Worm (Caenorhabditis elegans) whole organism, early embryonic: ENCODE measurements around the gene egl-13.

Experiments used
- B0310.2 ChIP-seq: sonication (generic microtip); optimal IDR thresholded peaks from 2 replicates; lab custom pipeline; 2016; ENCODE audit warnings: mild to moderate bottlenecking, missing genetic modification characterization, missing compliant biosample characterization
- F13C5.2 ChIP-seq: sonication (generic microtip); optimal IDR thresholded peaks from 2 replicates; lab custom pipeline; 2017; ENCODE audit warnings: mild to moderate bottlenecking, missing genetic modification characterization, inconsistent platforms, missing compliant biosample characterization
- aly-1 ChIP-seq: sonication (generic microtip); optimal IDR thresholded peaks from 2 replicates; lab custom pipeline; 2016; ENCODE audit warnings: missing genetic modification characterization, missing compliant biosample characterization
- ama-1 ChIP-seq: fragments of 150-350 bp; optimal IDR thresholded peaks from 2 replicates; lab custom pipeline; 2014
- ceh-13 ChIP-seq: fragments of 200-800 bp; sonication (Bioruptor generic); optimal IDR thresholded peaks from 2 replicates; lab custom pipeline; 2018; ENCODE audit warnings: mild to moderate bottlenecking, missing genetic modification characterization, missing compliant biosample characterization
- ceh-36 ChIP-seq: sonication (generic microtip); optimal IDR thresholded peaks from 2 replicates; lab custom pipeline; 2016; ENCODE audit warnings: missing genetic modification characterization, inconsistent platforms, missing compliant biosample characterization
- ets-7 ChIP-seq: sonication (generic microtip); optimal IDR thresholded peaks from 2 replicates; lab custom pipeline; 2016; ENCODE audit warnings: missing genotype, missing genetic modification characterization, missing compliant biosample characterization
- flt-1 ChIP-seq: fragments of 200-800 bp; sonication (Bioruptor generic); IDR thresholded peaks from 2 replicates; pipeline ENCODE4 v1.3.6; 2022; ENCODE audit warnings: missing genetic modification characterization, missing compliant biosample characterization
- hmbx-1 ChIP-seq: sonication (generic microtip); optimal IDR thresholded peaks from 2 replicates; lab custom pipeline; 2016; ENCODE audit warnings: mild to moderate bottlenecking, missing genetic modification characterization, missing compliant biosample characterization
- hmg-4 ChIP-seq: fragments of 200-800 bp; sonication (Bioruptor generic); optimal IDR thresholded peaks from 2 replicates; lab custom pipeline; 2018; ENCODE audit warnings: mild to moderate bottlenecking, missing genetic modification characterization, missing compliant biosample characterization
- hnd-1 ChIP-seq: sonication (generic microtip); optimal IDR thresholded peaks from 2 replicates; lab custom pipeline; 2016; ENCODE audit warnings: missing genetic modification characterization, missing compliant biosample characterization
- pes-1 ChIP-seq: fragments of 200-800 bp; sonication (Bioruptor generic); IDR thresholded peaks from 2 replicates; pipeline ENCODE4 v1.3.6; 2022; ENCODE audit warnings: missing genetic modification reagents, missing genetic modification characterization, missing compliant biosample characterization
- scrt-1 ChIP-seq: fragments of 200-800 bp; sonication (Bioruptor generic); IDR thresholded peaks from 2 replicates; pipeline ENCODE4 v1.3.6; 2022; ENCODE audit warnings: missing genetic modification characterization, missing compliant biosample characterization
- sea-1 ChIP-seq: fragments of 200-800 bp; sonication (Bioruptor generic); conservative IDR thresholded peaks from 2 replicates; pipeline ENCODE4 v1.3.6; 2022; ENCODE audit warnings: missing genetic modification characterization, missing compliant biosample characterization
- tbx-11 ChIP-seq: fragments of 200-800 bp; sonication (Bioruptor generic); IDR thresholded peaks from 2 replicates; pipeline ENCODE4 v1.3.6; 2022; ENCODE audit warnings: missing genetic modification characterization, missing compliant biosample characterization
- tbx-37 ChIP-seq: fragments of 200-800 bp; sonication (Bioruptor generic); conservative IDR thresholded peaks from 2 replicates; pipeline ENCODE4 v1.3.6; 2022; ENCODE audit warnings: missing genetic modification reagents, missing genetic modification characterization, missing compliant biosample characterization
- tra-4 ChIP-seq: sonication (generic microtip); optimal IDR thresholded peaks from 2 replicates; lab custom pipeline; 2017; ENCODE audit warnings: missing genetic modification characterization, missing compliant biosample characterization

egl-13 gene

ce11 chrX:5713479-5713878 is 49.8 kb downstream of the egl-13 start:
- TF ChIP-seq ceh-36 (no peak), pes-1 (GFP tag; lab: Robert Waterston, UW) (no peak), scrt-1 (GFP tag; lab: Robert Waterston, UW) (no peak), ama-1 (lab: Kevin White, UChicago) (no peak), F13C5.2 (tag; lab: Kevin White, UChicago) (no peak), flt-1 (GFP tag; lab: Robert Waterston, UW) (no peak), hmbx-1 (no peak)

ce11 chrX:5714077-5714675 is 50.5 kb downstream of the egl-13 start, which contains the start of gene cyp-43A1:
cyp-43A1 (plus strand) TSS chrX:5714522.
- TF ChIP-seq ceh-36 (no peak), ama-1 (lab: Kevin White, UChicago) (no peak), ets-7 (tag; lab: Kevin White, UChicago) (no peak)

- TF ChIP-seq ets-7 (tag; lab: Kevin White, UChicago) (no peak), tbx-11 (GFP tag; lab: Robert Waterston, UW) (no peak), hnd-1 (tag; lab: Kevin White, UChicago) (no peak), tbx-37 (no peak), scrt-1 (GFP tag; lab: Robert Waterston, UW) (no peak), B0310.2 (tag; lab: Kevin White, UChicago) (no peak), hmg-4 (GFP tag; lab: Kevin White, UChicago) (no peak)
Measured at ce11 chrX:5715369-5715768, 51.7 kb downstream of the egl-13 start.

ce11 chrX:5715831-5716364 is 52.3 kb downstream of the egl-13 start:
- TF ChIP-seq hmg-4 (GFP tag; lab: Kevin White, UChicago) (no peak), ama-1 (lab: Kevin White, UChicago) (no peak), B0310.2 (tag; lab: Kevin White, UChicago) (no peak), ets-7 (tag; lab: Kevin White, UChicago) (no peak), sea-1 (no peak), tra-4 (tag; lab: Kevin White, UChicago) (no peak), pes-1 (GFP tag; lab: Robert Waterston, UW) (no peak), scrt-1 (GFP tag; lab: Robert Waterston, UW) (no peak)

ce11 chrX:5720124-5720523 is 56.5 kb downstream of the egl-13 start, which contains the start of gene C41G11.1:
C41G11.1 (minus strand) TSS chrX:5720224.
- TF ChIP-seq pes-1 (GFP tag; lab: Robert Waterston, UW), result no peak
- TF ChIP-seq F13C5.2 (tag; lab: Kevin White, UChicago), result no peak
- TF ChIP-seq ama-1 (lab: Kevin White, UChicago), result no peak
- no peak for TF ChIP-seq aly-1 (tag; lab: Kevin White, UChicago)
- TF ChIP-seq B0310.2 (tag; lab: Kevin White, UChicago), result no peak
- TF ChIP-seq hmbx-1, result no peak
- no peak for TF ChIP-seq ets-7 (tag; lab: Kevin White, UChicago)
- no peak for TF ChIP-seq tbx-37
- TF ChIP-seq sea-1, result no peak

ce11 chrX:5720929-5721328 is 57.3 kb downstream of the egl-13 start:
- TF ChIP-seq sea-1 (no peak), ceh-36 (no peak), flt-1 (GFP tag; lab: Robert Waterston, UW) (no peak), ama-1 (lab: Kevin White, UChicago) (no peak), B0310.2 (tag; lab: Kevin White, UChicago) (no peak), aly-1 (tag; lab: Kevin White, UChicago) (no peak), tra-4 (tag; lab: Kevin White, UChicago) (no peak), tbx-37 (no peak), ets-7 (tag; lab: Kevin White, UChicago) (no peak), tbx-11 (GFP tag; lab: Robert Waterston, UW) (no peak), hmbx-1 (no peak), ceh-13 (no peak), hmg-4 (GFP tag; lab: Kevin White, UChicago) (no peak), scrt-1 (GFP tag; lab: Robert Waterston, UW) (no peak), hnd-1 (tag; lab: Kevin White, UChicago) (no peak), pes-1 (GFP tag; lab: Robert Waterston, UW) (no peak), F13C5.2 (tag; lab: Kevin White, UChicago) (no peak)
